Worm (Caenorhabditis elegans) whole organism, L4 larva: ENCODE results near the gene F41D9.2.

ENCODE experiments used
- D1046.2 ChIP-seq: fragments of 200-800 bp; sonication (Bioruptor generic); IDR thresholded peaks from 2 replicates; pipeline ENCODE4 v1.3.6; 2022; ENCODE audit warnings: missing genetic modification characterization, missing compliant biosample characterization
- F10B5.3 ChIP-seq: sonication (generic microtip); optimal IDR thresholded peaks from 2 replicates; lab custom pipeline; 2016; ENCODE audit warnings: mild to moderate bottlenecking, missing genetic modification characterization, missing compliant biosample characterization
- F26F4.8 ChIP-seq: fragments of 200-800 bp; sonication (Bioruptor generic); conservative IDR thresholded peaks from 2 replicates; pipeline ENCODE4 v1.3.6; 2022; ENCODE audit warnings: missing genetic modification characterization, missing compliant biosample characterization
- F49E8.2 ChIP-seq: sonication (generic microtip); optimal IDR thresholded peaks from 2 replicates; lab custom pipeline; 2016; ENCODE audit warnings: missing compliant biosample characterization, mild to moderate bottlenecking, missing genetic modification characterization, borderline replicate concordance
- Y48G9A.11 ChIP-seq: fragments of 200-800 bp; sonication (Bioruptor generic); IDR thresholded peaks from 2 replicates; pipeline ENCODE4 v1.3.6; 2022; ENCODE audit warnings: missing genetic modification reagents, missing genetic modification characterization, missing compliant biosample characterization
- aha-1 ChIP-seq: fragments of 150-350 bp; peaks from one replicate; lab custom pipeline; 2014; ENCODE audit warnings: missing biosample characterization, missing genetic modification characterization
- arid-1 ChIP-seq: fragments of 200-800 bp; sonication (Bioruptor generic); conservative IDR thresholded peaks from 2 replicates; pipeline ENCODE4 v1.3.6; 2022; ENCODE audit warnings: missing genetic modification reagents, missing genetic modification characterization, missing compliant biosample characterization
- ceh-20 ChIP-seq: fragments of 200-800 bp; sonication (Bioruptor generic); IDR thresholded peaks from 2 replicates; pipeline ENCODE4 v1.3.6; 2022; ENCODE audit warnings: missing genetic modification reagents, missing genetic modification characterization, missing compliant biosample characterization
- ceh-28 ChIP-seq: fragments of 150-350 bp; optimal IDR thresholded peaks from 2 replicates; lab custom pipeline; 2014; ENCODE audit warnings: missing biosample characterization, missing genetic modification reagents, missing genetic modification characterization
- ces-1 ChIP-seq: fragments of 150-350 bp; sonication (generic microtip); optimal IDR thresholded peaks from 4 replicates; lab custom pipeline; 2014; ENCODE audit warnings: missing biosample characterization, missing genetic modification reagents, missing genetic modification characterization
- daf-16 ChIP-seq, 3 experiments: sonication (generic microtip); optimal IDR thresholded peaks; 2 replicates each; lab custom pipeline; 2016 to 2017; ENCODE audit warnings: missing genetic modification characterization in 3 of 3, missing genetic modification reagents in 3 of 3, mild to moderate bottlenecking in 2 of 3, missing compliant biosample characterization in 2 of 3, missing biosample characterization in 1 of 3, moderate library complexity in 1 of 3
- daf-8 ChIP-seq: fragments of 200-800 bp; sonication (Bioruptor generic); IDR thresholded peaks from 2 replicates; pipeline ENCODE4 v1.3.6; 2022; ENCODE audit warnings: missing genetic modification characterization, missing compliant biosample characterization
- duxl-1 ChIP-seq: sonication (generic microtip); optimal IDR thresholded peaks from 2 replicates; lab custom pipeline; 2016; ENCODE audit warnings: mild to moderate bottlenecking, missing genetic modification characterization, moderate library complexity, missing compliant biosample characterization; ENCODE audit not compliant: poor library complexity
- dve-1 ChIP-seq: sonication (generic microtip); optimal IDR thresholded peaks from 2 replicates; lab custom pipeline; 2017; ENCODE audit warnings: antibody characterized with exemption, mild to moderate bottlenecking, missing genetic modification characterization, missing compliant biosample characterization; ENCODE audit not compliant: insufficient read depth
- egl-27 ChIP-seq: sonication (generic microtip); optimal IDR thresholded peaks from 3 replicates; lab custom pipeline; 2017; ENCODE audit warnings: missing biosample characterization, missing genetic modification reagents, missing genetic modification characterization
- egl-43 ChIP-seq: fragments of 200-800 bp; sonication (Bioruptor generic); IDR thresholded peaks from 2 replicates; pipeline ENCODE4 v1.3.6; 2022; ENCODE audit warnings: missing genetic modification reagents, missing genetic modification characterization, missing compliant biosample characterization
- hif-1 ChIP-seq, 2 experiments: sonication (generic microtip); optimal IDR thresholded peaks; 2 replicates each; lab custom pipeline; 2016 to 2017; ENCODE audit warnings: missing compliant biosample characterization in 2 of 2, missing genetic modification characterization in 2 of 2, missing genetic modification reagents in 2 of 2, missing genotype in 2 of 2, mild to moderate bottlenecking in 1 of 2
- hlh-30 ChIP-seq: sonication (generic microtip); optimal IDR thresholded peaks from 2 replicates; lab custom pipeline; 2017; ENCODE audit warnings: antibody characterized with exemption, mild to moderate bottlenecking, missing genetic modification characterization, missing compliant biosample characterization; ENCODE audit not compliant: insufficient read depth
- hmg-1.1 ChIP-seq: fragments of 200-800 bp; sonication (Bioruptor generic); IDR thresholded peaks from 2 replicates; pipeline ENCODE4 v1.3.6; 2022; ENCODE audit warnings: missing genetic modification reagents, missing genetic modification characterization, missing compliant biosample characterization
- lim-7 ChIP-seq: fragments of 200-800 bp; sonication (Bioruptor generic); IDR thresholded peaks from 2 replicates; pipeline ENCODE4 v1.3.6; 2022; ENCODE audit warnings: missing genetic modification characterization, missing compliant biosample characterization
- lir-3 ChIP-seq: sonication (generic microtip); optimal IDR thresholded peaks from 2 replicates; lab custom pipeline; 2016; ENCODE audit warnings: mild to moderate bottlenecking, missing genetic modification characterization, missing compliant biosample characterization
- lsy-2 ChIP-seq, 2 experiments: fragments of 150-350 bp in 1 of 2; sonication (generic microtip) in 1 of 2; optimal IDR thresholded peaks; 2 replicates each; lab custom pipeline; 2014 to 2017; ENCODE audit warnings: missing biosample characterization in 2 of 2, missing genetic modification characterization in 2 of 2
- madf-5 ChIP-seq, 2 experiments: fragments of 200-800 bp; sonication (Bioruptor generic); IDR thresholded peaks; 2 replicates each; pipeline ENCODE4 v1.3.6; 2022; ENCODE audit warnings: missing compliant biosample characterization in 2 of 2, missing genetic modification characterization in 2 of 2
- mdl-1 ChIP-seq, 2 experiments: fragments of 150-350 bp in 1 of 2; sonication (generic microtip) in 1 of 2; optimal IDR thresholded peaks; 2 replicates each; lab custom pipeline; 2014 to 2017; ENCODE audit warnings: missing biosample characterization in 2 of 2, missing genetic modification characterization in 2 of 2
- mep-1 ChIP-seq: fragments of 150-350 bp; sonication (generic microtip); optimal IDR thresholded peaks from 3 replicates; lab custom pipeline; 2014; ENCODE audit warnings: missing biosample characterization, missing genetic modification characterization
- mes-2 ChIP-seq: sonication (generic microtip); optimal IDR thresholded peaks from 2 replicates; lab custom pipeline; 2016; ENCODE audit warnings: missing genotype, mild to moderate bottlenecking, missing genetic modification characterization, missing compliant biosample characterization; ENCODE audit not compliant: poor library complexity, severe bottlenecking
- mxl-3 ChIP-seq: fragments of 200-800 bp; sonication (Bioruptor generic); optimal IDR thresholded peaks from 2 replicates; lab custom pipeline; 2018; ENCODE audit warnings: mild to moderate bottlenecking, missing genetic modification characterization, missing compliant biosample characterization
- nhr-11 ChIP-seq: fragments of 150-350 bp; optimal IDR thresholded peaks from 2 replicates; lab custom pipeline; 2014; ENCODE audit warnings: missing biosample characterization, missing genetic modification characterization
- nhr-237 ChIP-seq: sonication (generic microtip); optimal IDR thresholded peaks from 2 replicates; lab custom pipeline; 2017; ENCODE audit warnings: missing biosample characterization, missing genetic modification characterization
- nhr-41 ChIP-seq: fragments of 200-800 bp; sonication (Bioruptor generic); IDR thresholded peaks from 2 replicates; pipeline ENCODE4 v1.3.6; 2022; ENCODE audit warnings: missing genetic modification reagents, missing genetic modification characterization, missing compliant biosample characterization
- nhr-48 ChIP-seq: sonication (generic microtip); optimal IDR thresholded peaks from 2 replicates; lab custom pipeline; 2016; ENCODE audit warnings: mild to moderate bottlenecking, missing genetic modification characterization, missing compliant biosample characterization
- saeg-2 ChIP-seq: fragments of 200-800 bp; sonication (Bioruptor generic); IDR thresholded peaks from 2 replicates; pipeline ENCODE4 v1.3.6; 2022; ENCODE audit warnings: missing genetic modification reagents, missing genetic modification characterization, missing compliant biosample characterization
- spr-1 ChIP-seq: sonication (generic microtip); optimal IDR thresholded peaks from 2 replicates; lab custom pipeline; 2016; ENCODE audit warnings: mild to moderate bottlenecking, missing genetic modification characterization, missing compliant biosample characterization
- spr-3 ChIP-seq: fragments of 200-800 bp; sonication (Bioruptor generic); optimal IDR thresholded peaks from 2 replicates; lab custom pipeline; 2018; ENCODE audit warnings: mild to moderate bottlenecking, missing genetic modification characterization, missing compliant biosample characterization
- tag-97 ChIP-seq: fragments of 200-800 bp; sonication (Bioruptor generic); IDR thresholded peaks from 2 replicates; pipeline ENCODE4 v1.3.6; 2022; ENCODE audit warnings: missing genetic modification characterization, missing compliant biosample characterization
- tra-1 ChIP-seq: fragments of 200-800 bp; sonication (Bioruptor generic); IDR thresholded peaks from 2 replicates; pipeline ENCODE4 v1.3.6; 2022; ENCODE audit warnings: missing genetic modification reagents, missing genetic modification characterization, missing compliant biosample characterization
- unc-39 ChIP-seq: sonication (generic microtip); optimal IDR thresholded peaks from 2 replicates; lab custom pipeline; 2017; ENCODE audit warnings: missing biosample characterization, missing genetic modification characterization
- unc-62 ChIP-seq, 3 experiments: fragments of 150-350 bp in 1 of 3; sonication (generic microtip); optimal IDR thresholded peaks in 2 of 3; peaks in 1 of 3; 1 replicate in 1 of 3; 2 replicates in 2 of 3; lab custom pipeline; 2014 to 2017; ENCODE audit warnings: missing biosample characterization in 3 of 3, missing genetic modification characterization in 3 of 3, missing genetic modification reagents in 3 of 3, missing genotype in 1 of 3
- vab-7 ChIP-seq: fragments of 200-800 bp; sonication (Bioruptor generic); IDR thresholded peaks from 2 replicates; pipeline ENCODE4 v1.3.6; 2022; ENCODE audit warnings: missing genetic modification reagents, missing genetic modification characterization, missing compliant biosample characterization
- zag-1 ChIP-seq: fragments of 150-350 bp; optimal IDR thresholded peaks from 2 replicates; lab custom pipeline; 2014; ENCODE audit warnings: missing biosample characterization, missing genetic modification characterization
- zfp-2 ChIP-seq: sonication (generic microtip); optimal IDR thresholded peaks from 2 replicates; lab custom pipeline; 2016; ENCODE audit warnings: mild to moderate bottlenecking, missing genetic modification characterization, missing compliant biosample characterization
- zfp-3 ChIP-seq: fragments of 200-800 bp; sonication (Bioruptor generic); conservative IDR thresholded peaks from 2 replicates; pipeline ENCODE4 v1.3.6; 2022; ENCODE audit warnings: missing genetic modification reagents, missing genetic modification characterization, missing compliant biosample characterization
- zip-2 ChIP-seq: fragments of 150-350 bp; optimal IDR thresholded peaks from 2 replicates; lab custom pipeline; 2014; ENCODE audit warnings: missing biosample characterization, missing genetic modification characterization

F41D9.2 gene

ce11 chrX:8391505-8391904 is 6.8 kb upstream of the F41D9.2 start:
- peak in 1 of 2 experiments; percentile 67 for TF ChIP-seq unc-62 (GFP tag; optimal IDR thresholded peaks at IDR 0.05 in 1 of 2; lab: Kevin White, UChicago)
- no peak for TF ChIP-seq unc-62 (tag; optimal IDR thresholded peaks at IDR 0.05; lab: Kevin White, UChicago)
- TF ChIP-seq spr-3, result no peak

- TF ChIP-seq unc-39 (tag; lab: Kevin White, UChicago) (no peak), daf-16 (GFP tag; optimal IDR thresholded peaks at IDR 0.05; lab: Kevin White, UChicago) (peak in 1 of 2 experiments; percentile 89), daf-16 (tag; optimal IDR thresholded peaks at IDR 0.05; lab: Kevin White, UChicago) (no peak), F10B5.3 (no peak), aha-1 (tag; lab: Kevin White, UChicago) (peak; percentile 83), zfp-2 (no peak), mxl-3 (no peak), egl-27 (no peak), F49E8.2 (no peak), lir-3 (tag; lab: Kevin White, UChicago) (no peak), nhr-11 (tag; lab: Kevin White, UChicago) (no peak), madf-5 (GFP tag; IDR thresholded peaks at IDR 0.05; lab: Robert Waterston, UW) (no peak), Y48G9A.11 (GFP tag; lab: Robert Waterston, UW) (no peak), saeg-2 (GFP tag; lab: Robert Waterston, UW) (no peak), nhr-48 (tag; lab: Kevin White, UChicago) (no peak), nhr-41 (GFP tag; lab: Robert Waterston, UW) (no peak), tag-97 (GFP tag; lab: Robert Waterston, UW) (no peak)
Observed at ce11 chrX:8390508-8390907, 5.8 kb upstream of the F41D9.2 start.

ce11 chrX:8386068-8386851 is 1.5 kb upstream of the F41D9.2 start:
- TF ChIP-seq Y48G9A.11 (GFP tag; lab: Robert Waterston, UW) (peak; percentile 60), egl-43 (GFP tag; lab: Robert Waterston, UW) (peak; percentile 72), saeg-2 (GFP tag; lab: Robert Waterston, UW) (0 out of 2 replicates have a peak, but pooled peaks have one; percentile 32), tra-1 (GFP tag; lab: Robert Waterston, UW) (peak; percentile 19; the same call in 1 of the 2 replicates), mep-1 (tag; lab: Kevin White, UChicago) (peak; percentile 61), D1046.2 (peak; percentile 67; the same call in 1 of the 2 replicates), dve-1 (tag; lab: Kevin White, UChicago) (peak; percentile 2), lsy-2 (tag; optimal IDR thresholded peaks at IDR 0.05; lab: Kevin White, UChicago) (peak in 1 of 2 experiments; percentile 34), hmg-1.1 (GFP tag; lab: Robert Waterston, UW) (peak; percentile 83), nhr-237 (no peak), arid-1 (peak; percentile 35; the same call in 1 of the 2 replicates), lim-7 (GFP tag; lab: Robert Waterston, UW) (peak; percentile 80), ceh-20 (GFP tag; lab: Robert Waterston, UW) (no peak), egl-27 (no peak), ceh-28 (tag; lab: Kevin White, UChicago) (no peak), daf-16 (GFP tag; optimal IDR thresholded peaks at IDR 0.05; lab: Kevin White, UChicago) (peak; percentile 14), daf-16 (tag; optimal IDR thresholded peaks at IDR 0.05; lab: Kevin White, UChicago) (peak; percentile 52), F10B5.3 (peak; percentile 49), daf-8 (GFP tag; lab: Robert Waterston, UW) (no peak), hif-1 (tag; optimal IDR thresholded peaks at IDR 0.05; lab: Kevin White, UChicago) (peak in 1 of 2 experiments; percentile 6), F26F4.8 (GFP tag; lab: Robert Waterston, UW) (0 out of 2 replicates have a peak, but pooled peaks have one; percentile 39), ces-1 (GFP tag; lab: Kevin White, UChicago) (no peak), mdl-1 (tag; optimal IDR thresholded peaks at IDR 0.05; lab: Kevin White, UChicago) (peak; percentile 2 to 37), zip-2 (tag; lab: Kevin White, UChicago) (no peak), zag-1 (tag; lab: Kevin White, UChicago) (no peak), duxl-1 (tag; lab: Kevin White, UChicago) (peak; percentile 50), zfp-3 (0 out of 2 replicates have a peak, but pooled peaks have one; percentile 38), hlh-30 (tag; lab: Kevin White, UChicago) (peak; percentile 67), spr-1 (tag; lab: Kevin White, UChicago) (peak; percentile 12), vab-7 (peak; percentile 67), mes-2 (tag; lab: Kevin White, UChicago) (peak; percentile 82)
